Worm (Caenorhabditis elegans): ENCODE data around the gene C27H5.6.

C27H5.6 gene

DNA sequence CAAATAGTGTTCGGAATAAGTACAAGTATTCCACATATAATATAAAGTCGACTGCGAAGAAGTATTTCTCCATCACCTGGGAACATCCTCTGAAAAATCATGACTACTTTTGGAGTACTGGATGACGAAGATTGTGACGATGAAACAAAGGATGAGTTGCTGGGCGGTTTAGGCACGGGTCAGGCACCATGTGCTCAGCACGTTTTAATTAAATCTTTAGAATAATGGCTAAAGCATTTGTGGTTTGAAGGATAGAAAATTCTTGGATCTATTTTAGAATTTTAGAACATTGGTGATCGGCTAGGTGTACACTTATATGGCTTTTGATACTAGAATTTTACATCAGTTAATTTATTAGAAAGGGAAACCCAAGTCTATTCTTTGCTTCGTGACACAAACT lies at the start of gene C27H5.6:
C27H5.6 (minus strand) TSS at position 101 of the 400 bp plus-strand sequence.
- TF ChIP-seq ztf-29 (GFP tag; IDR thresholded peaks at IDR 0.05) (no peak), tab-1 (GFP tag; IDR thresholded peaks at IDR 0.05) (no peak), klf-2 (GFP tag; conservative IDR thresholded peaks at IDR 0.05) (no peak), flt-1 (GFP tag; IDR thresholded peaks at IDR 0.05) (no peak), ztf-23 (GFP tag; IDR thresholded peaks at IDR 0.05) (no peak), cog-1 (tag; optimal IDR thresholded peaks at IDR 0.05) (no peak), ref-1 (GFP tag; conservative IDR thresholded peaks at IDR 0.05) (no peak), med-1 (GFP tag; optimal IDR thresholded peaks at IDR 0.05; ENCODE audit: insufficient read depth) (no peak), T22C8.4 (GFP tag; IDR thresholded peaks at IDR 0.05) (no peak)

DNA sequence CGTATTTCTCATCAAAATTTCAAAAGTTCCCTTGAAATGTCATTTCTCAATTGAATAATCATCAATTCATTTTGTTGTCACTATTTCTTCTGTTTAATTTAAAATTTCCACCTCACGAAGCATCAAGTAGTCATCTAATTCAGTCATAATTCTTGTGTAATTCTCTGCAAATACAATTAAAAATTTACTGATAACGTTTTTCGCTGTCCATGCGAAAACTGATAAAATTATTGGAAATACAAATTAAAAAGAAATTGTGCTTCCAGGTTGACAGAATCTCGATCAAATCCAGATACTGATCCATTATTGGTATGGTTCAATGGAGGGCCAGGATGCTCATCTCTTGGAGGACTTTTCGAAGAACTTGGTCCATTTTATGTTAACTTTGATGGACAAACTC lies 46.3 kb upstream of the C27H5.6 start:
- TF ChIP-seq ztf-23 (GFP tag; IDR thresholded peaks at IDR 0.05) = no peak
- TF ChIP-seq flt-1 (GFP tag; IDR thresholded peaks at IDR 0.05) = no peak
- no peak for TF ChIP-seq klf-2 (GFP tag; conservative IDR thresholded peaks at IDR 0.05)
- TF ChIP-seq cog-1 (tag; optimal IDR thresholded peaks at IDR 0.05) = no peak
- no peak for TF ChIP-seq ztf-29 (GFP tag; IDR thresholded peaks at IDR 0.05)
- no peak for TF ChIP-seq med-1 (GFP tag; optimal IDR thresholded peaks at IDR 0.05; ENCODE audit: insufficient read depth)
- TF ChIP-seq tab-1 (GFP tag; IDR thresholded peaks at IDR 0.05) = no peak

DNA sequence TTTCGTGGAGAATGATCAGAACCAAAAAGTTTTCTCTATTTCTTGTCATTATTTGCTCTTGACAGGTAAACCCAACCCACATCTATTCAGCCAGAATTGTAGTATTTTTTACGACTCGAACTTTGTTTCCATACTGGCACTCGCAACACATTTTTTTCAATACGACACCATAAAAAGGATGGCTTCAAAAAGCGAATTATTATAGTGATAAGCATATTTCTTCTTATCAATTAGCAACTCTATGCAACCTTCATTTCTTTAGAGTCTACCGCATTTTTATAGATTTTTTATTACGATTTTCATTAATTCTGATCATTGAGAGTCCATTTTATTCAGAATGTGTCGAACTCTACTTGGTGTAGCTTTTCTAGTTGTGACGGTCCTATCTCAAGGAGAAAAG lies 45.5 kb upstream of the C27H5.6 start, which contains the start of gene ctsa-3.1:
ctsa-3.1 (plus strand) TSS at position 337 of the 400 bp plus-strand sequence.
- TF ChIP-seq cog-1 (tag; optimal IDR thresholded peaks at IDR 0.05) = no peak
- no peak for TF ChIP-seq ref-1 (GFP tag; conservative IDR thresholded peaks at IDR 0.05)
- TF ChIP-seq tab-1 (GFP tag; IDR thresholded peaks at IDR 0.05) = no peak
- TF ChIP-seq T22C8.4 (GFP tag; IDR thresholded peaks at IDR 0.05) = no peak
- no peak for TF ChIP-seq flt-1 (GFP tag; IDR thresholded peaks at IDR 0.05)
- no peak for TF ChIP-seq med-1 (GFP tag; optimal IDR thresholded peaks at IDR 0.05; ENCODE audit: insufficient read depth)
- TF ChIP-seq ztf-23 (GFP tag; IDR thresholded peaks at IDR 0.05) = no peak
- TF ChIP-seq klf-2 (GFP tag; conservative IDR thresholded peaks at IDR 0.05) = no peak
- TF ChIP-seq ztf-29 (GFP tag; IDR thresholded peaks at IDR 0.05) = no peak

DNA sequence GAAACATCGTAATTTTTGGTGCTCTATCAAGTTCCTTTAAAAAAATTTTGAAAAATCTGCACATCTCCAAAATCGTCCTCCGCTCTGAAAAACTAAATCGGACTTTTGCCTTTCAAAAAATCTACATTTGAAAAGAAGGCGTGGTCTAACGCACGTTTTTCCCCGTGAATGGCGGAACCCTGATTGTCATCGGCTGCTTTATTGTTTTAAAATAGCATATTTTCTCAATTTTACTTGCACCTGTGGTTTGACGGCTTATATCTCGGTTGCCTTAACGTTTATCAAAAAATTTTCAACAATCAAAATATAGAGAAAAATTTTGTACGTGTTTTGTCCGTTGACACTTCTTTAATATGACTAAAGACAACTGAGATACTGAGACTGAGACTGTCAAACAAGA lies 44.9 kb upstream of the C27H5.6 start:
- TF ChIP-seq flt-1 (GFP tag; IDR thresholded peaks at IDR 0.05) = no peak
- TF ChIP-seq med-1 (GFP tag; optimal IDR thresholded peaks at IDR 0.05; ENCODE audit: insufficient read depth) = no peak
- no peak for TF ChIP-seq cog-1 (tag; optimal IDR thresholded peaks at IDR 0.05)
- no peak for TF ChIP-seq tab-1 (GFP tag; IDR thresholded peaks at IDR 0.05)
- no peak for TF ChIP-seq ztf-29 (GFP tag; IDR thresholded peaks at IDR 0.05)
- no peak for TF ChIP-seq ref-1 (GFP tag; conservative IDR thresholded peaks at IDR 0.05)
- no peak for TF ChIP-seq ztf-23 (GFP tag; IDR thresholded peaks at IDR 0.05)
- no peak for TF ChIP-seq T22C8.4 (GFP tag; IDR thresholded peaks at IDR 0.05)
- TF ChIP-seq klf-2 (GFP tag; conservative IDR thresholded peaks at IDR 0.05) = no peak

DNA sequence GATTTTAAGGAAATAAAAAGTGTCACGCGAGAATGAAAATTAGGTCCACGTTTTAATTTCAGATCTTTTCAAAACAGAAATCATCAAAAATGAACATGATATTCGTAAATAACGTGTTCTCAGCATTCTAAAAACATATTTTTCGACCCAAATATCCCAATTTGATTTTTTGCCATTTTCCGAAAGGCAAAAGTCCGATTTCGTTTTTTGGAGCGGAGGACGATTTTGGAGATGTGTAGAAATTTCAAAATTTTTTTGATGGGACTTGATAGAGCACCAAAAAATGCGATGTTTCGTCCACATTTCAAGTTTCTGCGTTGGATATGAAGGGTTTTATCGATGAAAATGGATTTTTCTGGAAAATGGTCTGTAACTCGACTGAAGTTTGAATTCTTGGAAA lies 43.7 kb upstream of the C27H5.6 start:
- TF ChIP-seq cog-1 (tag; optimal IDR thresholded peaks at IDR 0.05) (no peak), klf-2 (GFP tag; conservative IDR thresholded peaks at IDR 0.05) (no peak), ztf-23 (GFP tag; IDR thresholded peaks at IDR 0.05) (no peak), med-1 (GFP tag; optimal IDR thresholded peaks at IDR 0.05; ENCODE audit: insufficient read depth) (no peak), T22C8.4 (GFP tag; IDR thresholded peaks at IDR 0.05) (no peak), tab-1 (GFP tag; IDR thresholded peaks at IDR 0.05) (no peak), ref-1 (GFP tag; conservative IDR thresholded peaks at IDR 0.05) (no peak)

DNA sequence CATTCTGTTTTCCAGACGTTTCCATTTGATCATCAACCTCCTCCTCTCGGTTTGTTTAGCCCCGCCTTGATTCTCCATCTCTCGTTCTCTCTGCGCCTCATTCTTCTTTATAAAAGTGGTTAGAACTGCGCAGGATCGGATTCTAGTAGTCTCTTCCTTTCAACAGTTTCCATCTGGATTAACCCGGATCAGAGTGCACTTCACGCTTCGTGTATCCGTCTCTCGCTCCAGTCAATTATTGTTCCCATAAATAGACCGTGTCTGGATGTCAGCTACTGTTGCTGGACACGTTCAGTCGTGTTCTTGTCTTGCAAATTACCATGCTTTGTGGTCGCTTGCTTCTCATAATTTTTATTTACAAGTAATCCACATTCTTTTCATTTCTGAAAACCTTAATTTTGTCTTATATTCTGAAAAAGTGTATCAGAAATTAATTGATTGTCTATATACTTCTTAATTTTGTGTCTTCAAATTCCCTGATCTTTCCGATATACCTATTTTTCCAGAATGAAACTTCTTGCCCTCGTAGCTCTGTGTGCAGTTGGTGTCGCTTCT lies 41.7 kb upstream of the C27H5.6 start, which contains the start of gene F32A5.4:
F32A5.4 (plus strand) TSS at position 505 of the 555 bp plus-strand sequence.
- no peak for TF ChIP-seq klf-2 (GFP tag; conservative IDR thresholded peaks at IDR 0.05)

DNA sequence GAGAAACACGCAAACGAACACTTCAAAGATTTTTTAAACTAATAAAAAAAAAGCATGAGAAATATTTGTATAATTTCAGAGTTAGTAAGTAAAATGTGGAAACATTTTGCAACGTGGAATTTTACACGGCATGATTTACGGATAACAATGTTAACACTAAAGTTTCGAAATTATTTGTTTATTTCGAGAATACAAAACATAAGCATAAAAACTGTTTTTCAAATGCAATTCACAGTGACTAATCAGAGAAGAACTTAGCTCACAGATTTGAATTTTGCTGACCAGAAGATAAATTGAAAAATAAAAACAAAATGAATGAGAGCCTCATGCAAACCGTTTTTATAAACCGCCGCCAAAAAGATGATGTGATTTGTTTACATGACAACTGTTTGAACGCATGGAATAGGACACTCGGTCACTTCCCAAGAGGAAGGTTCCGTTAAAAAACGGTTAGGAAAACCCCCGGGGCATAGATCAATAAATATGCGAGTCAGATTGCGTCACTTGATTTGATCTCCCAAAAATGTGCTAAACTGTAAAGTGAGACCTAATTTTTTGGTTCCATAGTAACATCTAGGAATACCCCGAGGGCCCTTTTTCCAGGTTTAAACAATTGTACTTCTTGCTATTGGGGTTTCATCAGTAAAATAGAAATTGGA lies 39.0 kb upstream of the C27H5.6 start, which contains the start of gene clh-3:
clh-3 (minus strand) TSS at position 51 of the 659 bp plus-strand sequence.
- no peak for TF ChIP-seq T22C8.4 (GFP tag; IDR thresholded peaks at IDR 0.05)
- no peak for TF ChIP-seq flt-1 (GFP tag; IDR thresholded peaks at IDR 0.05)
- no peak for TF ChIP-seq ref-1 (GFP tag; conservative IDR thresholded peaks at IDR 0.05)
- TF ChIP-seq tab-1 (GFP tag; IDR thresholded peaks at IDR 0.05) = no peak
- no peak for TF ChIP-seq klf-2 (GFP tag; conservative IDR thresholded peaks at IDR 0.05)
- no peak for TF ChIP-seq ztf-23 (GFP tag; IDR thresholded peaks at IDR 0.05)
- TF ChIP-seq cog-1 (tag; optimal IDR thresholded peaks at IDR 0.05) = no peak
- no peak for TF ChIP-seq ztf-29 (GFP tag; IDR thresholded peaks at IDR 0.05)
- no peak for TF ChIP-seq med-1 (GFP tag; optimal IDR thresholded peaks at IDR 0.05; ENCODE audit: insufficient read depth)

DNA sequence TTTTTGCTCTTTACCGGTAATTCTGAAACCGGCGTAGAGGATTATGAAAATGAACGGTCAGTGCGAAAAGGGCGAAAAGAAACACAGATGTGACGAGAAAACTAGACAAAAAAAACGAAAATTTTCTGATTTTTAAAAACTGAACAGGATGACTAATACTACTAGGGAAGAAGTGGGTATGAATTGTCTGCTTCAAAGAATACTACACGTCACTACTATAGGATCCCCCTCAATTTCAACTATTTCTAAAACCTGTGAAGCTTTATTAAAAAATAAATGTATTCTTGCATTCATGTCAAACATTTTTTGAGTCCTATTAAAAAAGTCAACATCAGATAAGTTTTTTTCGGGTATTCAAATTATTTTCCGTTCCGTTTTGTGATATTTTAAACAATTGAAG lies 37.1 kb upstream of the C27H5.6 start:
- TF ChIP-seq ztf-23 (GFP tag; IDR thresholded peaks at IDR 0.05) (no peak), cog-1 (tag; optimal IDR thresholded peaks at IDR 0.05) (no peak), tab-1 (GFP tag; IDR thresholded peaks at IDR 0.05) (no peak), med-1 (GFP tag; optimal IDR thresholded peaks at IDR 0.05; ENCODE audit: insufficient read depth) (no peak), klf-2 (GFP tag; conservative IDR thresholded peaks at IDR 0.05) (no peak), ref-1 (GFP tag; conservative IDR thresholded peaks at IDR 0.05) (no peak)

DNA sequence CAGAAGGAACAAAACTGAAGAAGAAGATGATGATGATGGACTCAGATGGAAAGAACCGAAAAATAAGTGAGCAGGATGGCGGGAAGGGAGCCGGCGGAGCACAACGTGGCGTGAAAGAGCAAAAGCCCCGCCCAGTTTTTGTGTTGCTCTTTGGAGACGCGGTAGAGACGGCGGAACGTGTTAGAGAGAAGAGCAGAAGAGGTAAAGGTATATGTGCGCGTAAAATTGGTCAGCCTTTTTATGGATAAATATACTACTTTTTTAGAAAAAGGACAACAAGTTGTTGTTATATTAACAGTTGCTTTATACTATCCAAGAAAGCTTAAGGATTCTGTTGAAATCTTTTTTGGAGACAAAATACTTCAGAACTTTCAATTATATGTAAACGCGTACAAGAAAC lies 30.0 kb upstream of the C27H5.6 start, which contains the start of gene E04F6.10:
E04F6.10 (minus strand) TSS at position 101 of the 400 bp plus-strand sequence.
- no peak for TF ChIP-seq ztf-29 (GFP tag; IDR thresholded peaks at IDR 0.05)
- TF ChIP-seq T22C8.4 (GFP tag; IDR thresholded peaks at IDR 0.05) = no peak

DNA sequence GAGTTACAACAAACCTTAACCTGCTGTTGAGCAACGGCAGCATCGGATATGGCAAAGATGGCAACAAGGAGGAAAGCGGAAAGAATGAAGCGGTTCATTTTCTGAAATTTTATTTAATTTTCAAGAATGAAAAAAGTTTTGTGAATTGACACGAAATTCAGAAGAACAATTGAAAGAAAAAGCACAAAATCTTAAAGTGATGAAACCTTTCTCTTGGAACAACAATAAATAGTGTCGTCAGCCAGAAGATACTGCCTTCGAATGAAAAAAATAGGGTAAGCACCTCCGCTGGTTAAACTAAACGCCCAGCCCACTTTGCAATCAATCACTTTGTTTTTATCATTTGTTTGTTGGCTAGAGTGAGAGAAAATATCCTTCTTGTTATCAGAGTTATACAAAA lies 25.0 kb upstream of the C27H5.6 start, which contains the start of gene E04F6.9:
E04F6.9 (minus strand) TSS at position 101 of the 400 bp plus-strand sequence.
- TF ChIP-seq T22C8.4 (GFP tag; IDR thresholded peaks at IDR 0.05) = no peak
- TF ChIP-seq tab-1 (GFP tag; IDR thresholded peaks at IDR 0.05) = no peak
- no peak for TF ChIP-seq ztf-23 (GFP tag; IDR thresholded peaks at IDR 0.05)
- no peak for TF ChIP-seq flt-1 (GFP tag; IDR thresholded peaks at IDR 0.05)
